Worm (Caenorhabditis elegans) whole organism, L2 larva: ENCODE results near the gene nduv-2.

Experiments
- alr-1 ChIP-seq: fragments of 150-350 bp; optimal IDR thresholded peaks from 2 replicates; lab custom pipeline; 2014; ENCODE audit warnings: missing biosample characterization, missing genetic modification characterization
- aly-2 ChIP-seq: fragments of 150-350 bp; optimal IDR thresholded peaks from 2 replicates; lab custom pipeline; 2014; ENCODE audit warnings: missing biosample characterization, missing genetic modification characterization
- ama-1 ChIP-seq: fragments of 150-350 bp; optimal IDR thresholded peaks from 2 replicates; lab custom pipeline; 2018; ENCODE audit warnings: inconsistent platforms
- ceh-16 ChIP-seq: fragments of 150-350 bp; optimal IDR thresholded peaks from 2 replicates; lab custom pipeline; 2014; ENCODE audit warnings: missing biosample characterization, missing genetic modification characterization
- crh-2 ChIP-seq: sonication (generic microtip); optimal IDR thresholded peaks from 2 replicates; lab custom pipeline; 2017; ENCODE audit warnings: missing biosample characterization, missing genetic modification characterization
- elt-1 ChIP-seq: fragments of 150-350 bp; optimal IDR thresholded peaks from 2 replicates; lab custom pipeline; 2014; ENCODE audit warnings: missing biosample characterization, missing genetic modification characterization
- fos-1 ChIP-seq: fragments of 150-350 bp; optimal IDR thresholded peaks from 2 replicates; lab custom pipeline; 2014; ENCODE audit warnings: missing biosample characterization, missing genetic modification characterization
- mab-5 ChIP-seq: fragments of 150-350 bp; optimal IDR thresholded peaks from 2 replicates; lab custom pipeline; 2014; ENCODE audit warnings: missing biosample characterization, missing genetic modification characterization
- nhr-11 ChIP-seq: fragments of 150-350 bp; optimal IDR thresholded peaks from 2 replicates; lab custom pipeline; 2014; ENCODE audit warnings: missing biosample characterization, missing genetic modification characterization
- nhr-23 ChIP-seq: fragments of 150-350 bp; optimal IDR thresholded peaks from 2 replicates; lab custom pipeline; 2014; ENCODE audit warnings: missing biosample characterization, missing genetic modification reagents, missing genetic modification characterization
- unc-62 ChIP-seq: fragments of 150-350 bp; optimal IDR thresholded peaks from 2 replicates; lab custom pipeline; 2014; ENCODE audit warnings: missing biosample characterization, missing genetic modification reagents, missing genetic modification characterization
- zag-1 ChIP-seq: fragments of 150-350 bp; optimal IDR thresholded peaks from 2 replicates; lab custom pipeline; 2014; ENCODE audit warnings: missing biosample characterization, missing genetic modification characterization
- ztf-4 ChIP-seq: fragments of 150-350 bp; optimal IDR thresholded peaks from 2 replicates; lab custom pipeline; 2014; ENCODE audit warnings: missing biosample characterization, missing genetic modification characterization

DNA sequence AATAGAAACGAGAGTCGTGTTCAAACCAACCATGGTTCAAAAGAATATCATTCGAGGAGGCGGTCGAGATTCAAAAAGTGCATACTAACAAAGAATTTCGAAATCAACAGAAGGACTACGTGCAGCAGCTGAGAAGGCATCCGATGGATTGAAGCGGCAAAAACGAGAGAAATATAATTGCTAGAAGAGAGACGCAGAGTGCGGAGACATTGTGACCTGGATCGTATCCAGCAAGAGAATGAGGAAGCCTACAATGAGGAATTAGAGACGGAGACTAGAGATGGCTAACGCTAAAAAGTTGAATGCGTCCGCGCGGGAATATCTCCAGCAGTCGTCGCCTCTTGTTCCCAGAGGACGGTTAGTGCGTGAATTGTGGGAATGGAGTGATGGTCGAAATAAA lies 15.6 kb downstream of the nduv-2 start:
- TF ChIP-seq ztf-4 (tag; lab: Kevin White, UChicago) (no peak), fos-1 (tag; lab: Kevin White, UChicago) (no peak), alr-1 (tag; lab: Kevin White, UChicago) (no peak), nhr-23 (no peak), elt-1 (tag; lab: Kevin White, UChicago) (no peak), mab-5 (tag; lab: Kevin White, UChicago) (no peak), unc-62 (no peak), nhr-11 (tag; lab: Kevin White, UChicago) (no peak), crh-2 (tag; lab: Kevin White, UChicago) (no peak), zag-1 (tag; lab: Kevin White, UChicago) (no peak), ama-1 (no peak), aly-2 (tag; lab: Kevin White, UChicago) (no peak), ceh-16 (no peak)
